Worm (Caenorhabditis elegans): ENCODE measurements around the gene C13F10.5.

- TF ChIP-seq aly-2 (tag; optimal IDR thresholded peaks at IDR 0.05) (no peak), ZK546.5 (tag; optimal IDR thresholded peaks at IDR 0.05) (no peak), ceh-32 (tag; optimal IDR thresholded peaks at IDR 0.05; ENCODE audit: poor library complexity) (no peak), ztf-11 (tag; optimal IDR thresholded peaks at IDR 0.05) (no peak), hif-1 (tag; optimal IDR thresholded peaks at IDR 0.05) (no peak), rbr-2 (tag; optimal IDR thresholded peaks at IDR 0.05) (no peak), nhr-10 (tag; optimal IDR thresholded peaks at IDR 0.05) (no peak), Y5F2A.4 (GFP tag; optimal IDR thresholded peaks at IDR 0.05) (no peak), fkh-10 (GFP tag; optimal IDR thresholded peaks at IDR 0.05) (no peak), mxl-2 (GFP tag; conservative IDR thresholded peaks at IDR 0.05) (no peak), F26F4.8 (GFP tag; conservative IDR thresholded peaks at IDR 0.05) (no peak), Y105C5A.15 (GFP tag; IDR thresholded peaks at IDR 0.05) (no peak)
Measured at ce11 chrV:7223152-7223551, 4.3 kb upstream of the C13F10.5 start, which contains the start of gene C13F10.7.

Data from whole organism, L4 larva.